Fruit fly (Drosophila melanogaster): ENCODE data around the gene unc-13-4A.
A peak's percentile ranks its signal among the peaks of the same experiment; 100 is the strongest.

The unc-13-4A gene

DNA sequence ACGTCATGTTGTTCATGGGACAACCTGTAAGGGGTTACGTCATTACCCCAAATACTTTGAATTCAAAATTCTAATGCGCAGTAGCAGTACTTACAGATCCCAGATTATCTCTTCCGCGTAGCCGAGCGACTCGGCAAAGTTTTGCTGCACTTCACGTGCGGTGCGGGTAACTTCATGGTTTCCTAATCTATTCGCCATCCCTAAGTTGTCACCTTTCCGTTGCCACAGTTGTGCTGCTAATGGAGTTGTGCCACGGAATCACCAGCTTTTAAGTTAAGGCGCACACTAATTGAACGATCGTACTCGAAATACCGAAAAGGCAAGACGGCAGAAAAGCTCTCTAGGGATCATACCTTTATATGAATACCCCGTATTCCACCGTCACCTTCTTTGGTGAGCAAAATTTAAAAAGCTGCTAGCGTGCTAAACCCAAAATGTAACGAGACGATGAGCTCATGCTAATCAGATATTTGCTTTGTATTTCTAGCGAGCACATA, 47.2 kb upstream of the unc-13-4A start, which contains the start of gene pst (continued):
- TF ChIP-seq kay (GFP tag; optimal IDR thresholded peaks at IDR 0.05) (no peak), da (GFP tag; optimal IDR thresholded peaks at IDR 0.05) (no peak), gro (GFP tag; optimal IDR thresholded peaks at IDR 0.05) (peak; percentile 8), Optix (GFP tag; IDR thresholded peaks at IDR 0.05) (no peak; the same call in 2 of the 3 replicates), CG3726 (GFP tag; IDR thresholded peaks at IDR 0.05) (no peak), HLH4C (GFP tag; IDR thresholded peaks at IDR 0.05; ENCODE audit: partially characterized antibody) (no peak), yki (optimal IDR thresholded peaks at IDR 0.05) (no peak), fd102C (GFP tag; optimal IDR thresholded peaks at IDR 0.05) (no peak), CG7372 (GFP tag; IDR thresholded peaks at IDR 0.05) (no peak), Dp (GFP tag; optimal IDR thresholded peaks at IDR 0.05) (peak; percentile 44), CG4617 (GFP tag; optimal IDR thresholded peaks at IDR 0.05; ENCODE audit: borderline replicate concordance) (no peak), CG34376 (GFP tag; optimal IDR thresholded peaks at IDR 0.05) (peak; percentile 66), dpn (GFP tag; optimal IDR thresholded peaks at IDR 0.05) (no peak), CG4820 (GFP tag; optimal IDR thresholded peaks at IDR 0.05) (no peak), Mes4 (GFP tag; optimal IDR thresholded peaks at IDR 0.05) (no peak), CG11695 (GFP tag; IDR thresholded peaks at IDR 0.05) (0 out of 3 replicates have a peak, but pooled peaks have one; percentile 29), dimm (GFP tag; IDR thresholded peaks at IDR 0.05) (no peak), stwl (tag; optimal IDR thresholded peaks at IDR 0.05) (no peak), CG30020 (tag; optimal IDR thresholded peaks at IDR 0.05) (no peak), CG32532 (GFP tag; IDR thresholded peaks at IDR 0.05) (no peak), Oaz (GFP tag; IDR thresholded peaks at IDR 0.05) (no peak), CG10462 (GFP tag; optimal IDR thresholded peaks at IDR 0.05) (no peak), lilli (GFP tag; optimal IDR thresholded peaks at IDR 0.05) (no peak), YL-1 (GFP tag; optimal IDR thresholded peaks at IDR 0.05) (no peak), Dip3 (GFP tag; optimal IDR thresholded peaks at IDR 0.05) (no peak), pb (GFP tag; optimal IDR thresholded peaks at IDR 0.05) (no peak), CG18764 (GFP tag; optimal IDR thresholded peaks at IDR 0.05) (no peak), CG32772 (GFP tag; IDR thresholded peaks at IDR 0.05) (no peak), pho (GFP tag; optimal IDR thresholded peaks at IDR 0.05) (peak; percentile 30), sob (GFP tag; IDR thresholded peaks at IDR 0.05) (peak; percentile 40; the same call in 1 of the 2 replicates), CG2202 (tag; optimal IDR thresholded peaks at IDR 0.05) (no peak), CG2129 (GFP tag; IDR thresholded peaks at IDR 0.05; ENCODE audit: partially characterized antibody) (no peak), Hsf (GFP tag; optimal IDR thresholded peaks at IDR 0.05) (no peak), CG7556 (GFP tag; optimal IDR thresholded peaks at IDR 0.05) (no peak), CG6175 (GFP tag; IDR thresholded peaks at IDR 0.05) (no peak), gsb (GFP tag; IDR thresholded peaks at IDR 0.05) (no peak), Ptx1 (GFP tag; IDR thresholded peaks at IDR 0.05) (no peak), CG11696 (GFP tag; IDR thresholded peaks at IDR 0.05) (no peak), nerfin-2 (GFP tag; IDR thresholded peaks at IDR 0.05; ENCODE audit: partially characterized antibody) (no peak), CG34422 (GFP tag; IDR thresholded peaks at IDR 0.05) (no peak), CG1603 (tag; optimal IDR thresholded peaks at IDR 0.05) (peak; percentile 25), hkb (optimal IDR thresholded peaks at IDR 0.05) (no peak), hkb (GFP tag; IDR thresholded peaks at IDR 0.05) (peak; percentile 57; the same call in 1 of the 2 replicates), CG30403 (GFP tag; optimal IDR thresholded peaks at IDR 0.05) (no peak), CrebB (tag; optimal IDR thresholded peaks at IDR 0.05) (peak; percentile 66), wdn (GFP tag; IDR thresholded peaks at IDR 0.05) (no peak), dysf (GFP tag; IDR thresholded peaks at IDR 0.05) (0 out of 3 replicates have a peak, but pooled peaks have one; percentile 26), CG17385 (GFP tag; optimal IDR thresholded peaks at IDR 0.05) (peak; percentile 50), cwo (GFP tag; optimal IDR thresholded peaks at IDR 0.05) (peak; percentile 44), jigr1 (GFP tag; IDR thresholded peaks at IDR 0.05) (no peak), emc (GFP tag; optimal IDR thresholded peaks at IDR 0.05) (no peak), tgo (GFP tag; IDR thresholded peaks at IDR 0.05) (no peak), bigmax (GFP tag; optimal IDR thresholded peaks at IDR 0.05) (no peak)
